Fruit fly (Drosophila melanogaster) Kc167 (cell line): Measurements from ENCODE around the gene CG42823.

ENCODE experiments used
- Myc ChIP-seq: fragments of >200 bp; optimal IDR thresholded peaks from 2 replicates; lab custom pipeline; 2017; ENCODE audit warnings: missing external identifiers
- psq ChIP-seq: fragments of >200 bp; optimal IDR thresholded peaks from 2 replicates; lab custom pipeline; 2017; ENCODE audit warnings: missing external identifiers

DNA sequence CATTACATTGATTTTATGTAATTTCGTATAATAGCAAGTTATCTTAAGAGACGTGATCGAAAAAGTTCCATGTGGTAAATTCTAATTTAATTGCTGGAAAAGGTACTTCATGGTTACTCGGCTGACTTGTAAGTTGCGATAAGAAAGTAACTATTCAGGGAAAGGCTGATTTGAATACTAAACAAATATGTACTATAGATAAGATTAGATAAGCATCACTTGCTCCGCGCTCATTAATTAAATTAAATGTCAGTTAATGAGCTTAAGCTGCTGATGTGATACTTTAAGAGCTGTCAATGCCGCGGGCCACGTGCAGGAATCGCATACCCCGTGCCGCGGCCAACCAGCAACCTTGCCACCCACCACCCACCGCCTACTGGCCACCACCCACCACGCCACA lies 4.8 kb downstream of the CG42823 start:
- TF ChIP-seq psq (lab: Kevin White, UChicago) (no peak), Myc (no peak)
